Worm (Caenorhabditis elegans): Measurements from ENCODE around the gene nhr-27.

The nhr-27 gene

DNA sequence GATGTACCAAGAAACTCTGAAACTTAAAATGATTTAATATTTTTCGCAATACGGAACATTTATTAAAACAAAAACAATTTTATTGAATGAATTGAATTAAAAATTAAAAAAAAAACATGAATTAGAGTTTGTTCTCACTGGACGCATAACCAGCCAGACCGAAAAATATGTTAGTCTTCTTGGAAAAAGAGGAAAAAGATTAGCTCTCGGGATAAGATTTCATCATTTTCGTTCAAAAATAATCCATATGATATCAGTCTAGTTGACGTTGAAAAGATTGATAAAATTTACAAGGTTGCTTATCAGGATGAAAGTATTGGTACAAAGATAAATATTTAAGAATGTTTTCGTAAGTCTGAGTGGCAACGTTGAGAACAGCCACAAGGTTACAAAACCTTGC, 107.7 kb downstream of the nhr-27 start, which contains the start of gene nhr-26:
Gene nhr-26 (minus strand): TSS at position 10 of the 400 bp plus-strand sequence.
- TF ChIP-seq jun-1 (tag; optimal IDR thresholded peaks at IDR 0.05) = no peak
- no peak for TF ChIP-seq mes-2 (tag; optimal IDR thresholded peaks at IDR 0.05; ENCODE audit: poor library complexity, severe bottlenecking)
- no peak for TF ChIP-seq snpc-1.2 (GFP tag; IDR thresholded peaks at IDR 0.05)
- no peak for TF ChIP-seq Y48G9A.11 (GFP tag; IDR thresholded peaks at IDR 0.05)

DNA sequence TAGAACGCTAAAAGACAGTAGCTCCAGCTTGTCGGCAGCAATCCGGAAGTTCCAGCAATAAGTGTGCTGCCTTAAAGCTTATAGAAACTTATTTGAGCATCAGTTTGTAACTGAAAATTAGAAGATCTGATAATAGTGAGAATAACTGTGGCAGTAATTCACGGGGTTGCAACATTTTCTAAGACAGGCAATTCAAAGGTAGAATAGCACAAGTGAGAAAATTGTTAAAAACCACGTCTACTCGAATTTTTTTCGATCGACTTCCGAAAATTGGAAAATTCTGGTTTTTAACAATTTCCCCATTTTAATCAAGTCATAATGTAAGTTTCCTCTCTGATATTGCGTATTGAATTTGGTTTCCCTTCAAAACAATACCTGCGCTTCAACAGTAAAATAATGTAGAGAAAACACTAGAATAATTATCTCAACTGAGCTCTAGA, 114.9 kb downstream of the nhr-27 start:
- TF ChIP-seq R02D3.7 (tag; optimal IDR thresholded peaks at IDR 0.05) (no peak), Y75B8A.6 (GFP tag; IDR thresholded peaks at IDR 0.05) (no peak), duxl-1 (tag; optimal IDR thresholded peaks at IDR 0.05; ENCODE audit: poor library complexity) (no peak), egl-27 (tag; optimal IDR thresholded peaks at IDR 0.05) (no peak), rbr-2 (tag; optimal IDR thresholded peaks at IDR 0.05) (peak; percentile 3), aha-1 (tag) (peak; percentile 66), snpc-4 (tag; optimal IDR thresholded peaks at IDR 0.05) (no peak), mdt-29 (GFP tag; IDR thresholded peaks at IDR 0.05) (no peak), jun-1 (tag; optimal IDR thresholded peaks at IDR 0.05) (no peak), tag-97 (GFP tag; IDR thresholded peaks at IDR 0.05) (no peak), lin-39 (tag; optimal IDR thresholded peaks at IDR 0.05) (no peak), F44E2.7 (GFP tag; IDR thresholded peaks at IDR 0.05) (no peak), ZK546.5 (tag; optimal IDR thresholded peaks at IDR 0.05) (peak in 1 of 2 experiments; percentile 24), ztf-7 (tag; optimal IDR thresholded peaks at IDR 0.05) (no peak), daf-16 (GFP tag; optimal IDR thresholded peaks at IDR 0.05) (no peak), daf-16 (tag; optimal IDR thresholded peaks at IDR 0.05) (no peak), zip-11 (GFP tag; IDR thresholded peaks at IDR 0.05) (no peak), attf-4 (tag; optimal IDR thresholded peaks at IDR 0.05) (no peak), hlh-30 (tag; optimal IDR thresholded peaks at IDR 0.05; ENCODE audit: insufficient read depth) (no peak), lin-1 (GFP tag; IDR thresholded peaks at IDR 0.05) (no peak), ceh-28 (tag; optimal IDR thresholded peaks at IDR 0.05) (no peak), mdl-1 (tag; optimal IDR thresholded peaks at IDR 0.05) (no peak), snpc-1.2 (GFP tag; IDR thresholded peaks at IDR 0.05) (no peak), ZK337.2 (GFP tag; IDR thresholded peaks at IDR 0.05) (no peak), unc-39 (tag; optimal IDR thresholded peaks at IDR 0.05) (no peak), nhr-42 (GFP tag; IDR thresholded peaks at IDR 0.05) (0 out of 2 replicates have a peak, but pooled peaks have one; percentile 45), lsy-2 (tag; optimal IDR thresholded peaks at IDR 0.05) (peak in 1 of 2 experiments; percentile 0), F37D6.2 (tag; optimal IDR thresholded peaks at IDR 0.05) (peak; percentile 48), skn-1 (tag; optimal IDR thresholded peaks at IDR 0.05) (no peak), mes-2 (tag; optimal IDR thresholded peaks at IDR 0.05; ENCODE audit: poor library complexity, severe bottlenecking) (no peak), hlh-11 (tag; optimal IDR thresholded peaks at IDR 0.05) (no peak)

DNA sequence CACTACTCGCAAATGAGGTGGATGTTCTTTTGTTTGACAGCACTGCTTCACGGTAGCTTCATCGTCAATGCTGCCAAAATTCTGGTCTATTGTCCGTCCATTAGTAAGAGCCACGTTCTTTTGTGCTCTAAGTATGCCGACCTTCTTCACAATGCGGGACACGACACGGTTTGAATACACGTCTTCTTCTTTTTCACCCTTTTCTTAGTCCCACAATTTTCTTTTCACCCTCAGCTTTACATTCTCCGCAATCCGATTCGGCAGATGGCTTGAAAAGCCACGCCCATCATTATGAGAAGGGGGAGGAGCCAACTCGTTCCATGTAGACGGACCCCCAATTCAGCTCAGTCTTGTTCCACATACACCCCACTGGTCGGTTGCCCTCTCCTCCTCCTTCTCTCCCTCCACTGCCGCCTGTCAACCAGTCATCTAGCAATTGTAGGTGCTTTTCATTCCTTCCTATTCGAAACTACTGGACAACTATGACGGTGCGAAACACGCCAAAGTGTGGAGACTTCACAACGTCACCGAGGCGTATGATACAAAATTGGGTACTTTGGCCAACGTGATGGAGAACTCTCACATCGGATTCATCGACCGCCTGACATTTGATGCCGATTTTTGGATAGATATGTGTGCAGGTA, 116.3 kb downstream of the nhr-27 start:
- TF ChIP-seq F10B5.3 (tag; optimal IDR thresholded peaks at IDR 0.05) (no peak), tag-97 (GFP tag; IDR thresholded peaks at IDR 0.05) (no peak), mdl-1 (tag; optimal IDR thresholded peaks at IDR 0.05) (no peak), egl-43 (GFP tag; IDR thresholded peaks at IDR 0.05) (peak; percentile 56; the same call in 1 of the 2 replicates), ama-1 (optimal IDR thresholded peaks at IDR 0.05) (peak; percentile 60), hlh-30 (tag; optimal IDR thresholded peaks at IDR 0.05; ENCODE audit: insufficient read depth) (peak; percentile 22), mep-1 (tag; optimal IDR thresholded peaks at IDR 0.05) (peak; percentile 39), lsy-2 (tag; optimal IDR thresholded peaks at IDR 0.05) (no peak), fkh-10 (GFP tag; optimal IDR thresholded peaks at IDR 0.05) (peak; percentile 71), aha-1 (tag) (peak; percentile 9), rbr-2 (tag; optimal IDR thresholded peaks at IDR 0.05) (peak; percentile 18), F44E2.7 (GFP tag; IDR thresholded peaks at IDR 0.05) (no peak), tra-1 (GFP tag; IDR thresholded peaks at IDR 0.05) (no peak), unc-62 (GFP tag; optimal IDR thresholded peaks at IDR 0.05 in 1 of 2) (peak in 1 of 2 experiments; percentile 97), unc-62 (tag; optimal IDR thresholded peaks at IDR 0.05) (no peak)
